Worm (Caenorhabditis elegans) whole organism, L3 larva: ENCODE data around the gene R06F6.12.

Experiments
- aly-2 ChIP-seq: fragments of 150-350 bp; optimal IDR thresholded peaks from 2 replicates; lab custom pipeline; 2014; ENCODE audit warnings: missing biosample characterization, missing genetic modification characterization
- ceh-9 ChIP-seq: sonication (generic microtip); optimal IDR thresholded peaks from 2 replicates; lab custom pipeline; 2018; ENCODE audit warnings: missing biosample characterization, missing genetic modification characterization
- egl-27 ChIP-seq: sonication (generic microtip); optimal IDR thresholded peaks from 4 replicates; lab custom pipeline; 2017; ENCODE audit warnings: missing biosample characterization, missing genetic modification reagents, missing genetic modification characterization
- elt-2 ChIP-seq: sonication (generic microtip); optimal IDR thresholded peaks from 2 replicates; lab custom pipeline; 2016; ENCODE audit warnings: missing genetic modification reagents, mild to moderate bottlenecking, missing genetic modification characterization, missing compliant biosample characterization
- mdl-1 ChIP-seq: fragments of 150-350 bp; optimal IDR thresholded peaks from 2 replicates; lab custom pipeline; 2014; ENCODE audit warnings: missing biosample characterization, missing genetic modification characterization
- nhr-12 ChIP-seq: fragments of 150-350 bp; optimal IDR thresholded peaks from 2 replicates; lab custom pipeline; 2014; ENCODE audit warnings: missing biosample characterization, missing genetic modification characterization
- nhr-76 ChIP-seq: fragments of 150-350 bp; sonication (generic microtip); optimal IDR thresholded peaks from 5 replicates; lab custom pipeline; 2014; ENCODE audit warnings: missing biosample characterization, missing genetic modification characterization
- sea-2 ChIP-seq: fragments of 150-350 bp; sonication (generic microtip); optimal IDR thresholded peaks from 4 replicates; lab custom pipeline; 2014; ENCODE audit warnings: missing biosample characterization, missing genetic modification reagents, missing genetic modification characterization
- skn-1 ChIP-seq: fragments of 150-350 bp; optimal IDR thresholded peaks from 2 replicates; lab custom pipeline; 2014; ENCODE audit warnings: missing biosample characterization, missing genetic modification characterization
- snpc-4 ChIP-seq: fragments of 150-350 bp; optimal IDR thresholded peaks from 2 replicates; lab custom pipeline; 2014; ENCODE audit warnings: missing biosample characterization, missing genetic modification characterization

- peak; percentile 54 for TF ChIP-seq aly-2 (tag; lab: Kevin White, UChicago)
- TF ChIP-seq egl-27 (tag; lab: Kevin White, UChicago), result peak; percentile 80
- peak; percentile 79 for TF ChIP-seq snpc-4 (tag; lab: Kevin White, UChicago)
- no peak for TF ChIP-seq ceh-9 (tag; lab: Kevin White, UChicago)
- TF ChIP-seq mdl-1 (tag; lab: Kevin White, UChicago), result no peak
- TF ChIP-seq nhr-76, result no peak
- TF ChIP-seq elt-2, result peak; percentile 72
- peak; percentile 90 for TF ChIP-seq skn-1 (tag; lab: Kevin White, UChicago)
- TF ChIP-seq nhr-12 (tag; lab: Kevin White, UChicago), result no peak
- no peak for TF ChIP-seq sea-2 (GFP tag; lab: Kevin White, UChicago)
Observed at ce11 chrII:10868670-10869246, 44.9 kb upstream of the R06F6.12 start, which contains the start of the genes gmps-1 and cap-2.
